Worm (Caenorhabditis elegans) whole organism, L4 larva: ENCODE results near the gene lgc-18.

Source experiments
- ZK546.5 ChIP-seq, 2 experiments: sonication (generic microtip); optimal IDR thresholded peaks; 2 replicates each; lab custom pipeline; 2017; ENCODE audit warnings: missing biosample characterization in 2 of 2, missing genetic modification characterization in 2 of 2
- mdl-1 ChIP-seq, 2 experiments: fragments of 150-350 bp in 1 of 2; sonication (generic microtip) in 1 of 2; optimal IDR thresholded peaks; 2 replicates each; lab custom pipeline; 2014 to 2017; ENCODE audit warnings: missing biosample characterization in 2 of 2, missing genetic modification characterization in 2 of 2
- nhr-25 ChIP-seq: sonication (generic microtip); optimal IDR thresholded peaks from 2 replicates; lab custom pipeline; 2017; ENCODE audit warnings: missing genetic modification characterization, mild to moderate bottlenecking, missing compliant biosample characterization, antibody characterized with exemption, moderate library complexity, borderline replicate concordance; ENCODE audit not compliant: insufficient read depth
- pha-4 ChIP-seq, 2 experiments: fragments of 150-350 bp in 1 of 2; fragments of 200-800 bp in 1 of 2; sonication (Bioruptor generic) in 1 of 2; IDR thresholded peaks in 1 of 2; optimal IDR thresholded peaks in 1 of 2; 2 replicates each; pipeline versions ENCODE4 v1.3.6 to Lab custom; 2014 to 2022; ENCODE audit warnings: missing genetic modification characterization in 2 of 2, missing genetic modification reagents in 2 of 2, missing biosample characterization in 1 of 2, missing compliant biosample characterization in 1 of 2
- pqm-1 ChIP-seq: sonication (generic microtip); optimal IDR thresholded peaks from 2 replicates; lab custom pipeline; 2017; ENCODE audit warnings: missing biosample characterization, missing genetic modification characterization
- skn-1 ChIP-seq: fragments of 150-350 bp; optimal IDR thresholded peaks from 2 replicates; lab custom pipeline; 2014; ENCODE audit warnings: missing biosample characterization, missing genetic modification characterization

ce11 chrX:12143693-12144092 is 18.3 kb downstream of the lgc-18 start, which contains the start of gene M153.5:
- TF ChIP-seq skn-1 (tag; lab: Kevin White, UChicago) (no peak), pha-4 (GFP tag; IDR thresholded peaks at IDR 0.05; lab: Robert Waterston, UW) (no peak), pha-4 (tag; optimal IDR thresholded peaks at IDR 0.05; lab: Kevin White, UChicago) (no peak), ZK546.5 (tag; optimal IDR thresholded peaks at IDR 0.05; lab: Kevin White, UChicago) (no peak), pqm-1 (no peak), mdl-1 (tag; optimal IDR thresholded peaks at IDR 0.05; lab: Kevin White, UChicago) (no peak), nhr-25 (no peak)
